Fruit fly (Drosophila melanogaster) whole organism, prepupa: ENCODE results near the gene Wwox.

Source experiments
- Blimp-1 ChIP-seq: fragments of 200-800 bp; sonication (Bioruptor generic); optimal IDR thresholded peaks from 3 replicates; lab custom pipeline; 2017; ENCODE audit warnings: missing biosample characterization, missing genetic modification characterization, mild to moderate bottlenecking, moderate library complexity, missing genetic modification reagents
- CG10631 ChIP-seq: fragments of 200-800 bp; sonication (Bioruptor generic); optimal IDR thresholded peaks from 2 replicates; lab custom pipeline; 2016; ENCODE audit warnings: missing biosample characterization, missing genetic modification characterization
- CG10669 ChIP-seq: fragments of 200-800 bp; sonication (Bioruptor generic); optimal IDR thresholded peaks from 3 replicates; lab custom pipeline; 2018; ENCODE audit warnings: missing biosample characterization, mild to moderate bottlenecking, missing genetic modification characterization, moderate library complexity
- CG11294 ChIP-seq: fragments of 200-800 bp; sonication (Bioruptor generic); IDR thresholded peaks from 2 replicates; pipeline ENCODE4 v1.3.6; 2022; ENCODE audit warnings: missing biosample characterization, missing genetic modification characterization
- CG11762 ChIP-seq: fragments of 200-800 bp; sonication (Bioruptor generic); optimal IDR thresholded peaks from 3 replicates; lab custom pipeline; 2016; ENCODE audit warnings: missing biosample characterization, missing genetic modification characterization; ENCODE audit not compliant: insufficient read depth
- CG11902 ChIP-seq: fragments of 200-800 bp; sonication (Bioruptor generic); optimal IDR thresholded peaks from 3 replicates; lab custom pipeline; 2016; ENCODE audit warnings: missing biosample characterization, missing genetic modification characterization
- CG15336 ChIP-seq: fragments of 200-800 bp; sonication (Bioruptor generic); IDR thresholded peaks from 2 replicates; pipeline ENCODE4 v1.3.6; 2022; ENCODE audit warnings: missing biosample characterization, missing genetic modification characterization
- CG1621 ChIP-seq: fragments of 200-800 bp; sonication (Bioruptor generic); optimal IDR thresholded peaks from 3 replicates; lab custom pipeline; 2018; ENCODE audit warnings: missing biosample characterization, mild to moderate bottlenecking, missing genetic modification characterization
- CG3032 ChIP-seq: fragments of 200-800 bp; optimal IDR thresholded peaks from 2 replicates; lab custom pipeline; 2019; ENCODE audit warnings: missing biosample characterization, mild to moderate bottlenecking, missing genetic modification characterization, moderate library complexity
- CG31627 ChIP-seq: fragments of 200-800 bp; sonication (Bioruptor generic); optimal IDR thresholded peaks from 3 replicates; lab custom pipeline; 2016; ENCODE audit warnings: missing biosample characterization, missing genetic modification characterization
- CG32006 ChIP-seq: fragments of 200-800 bp; sonication (Bioruptor generic); optimal IDR thresholded peaks from 3 replicates; lab custom pipeline; 2017; ENCODE audit warnings: missing biosample characterization, mild to moderate bottlenecking, missing genetic modification characterization
- CG34406 ChIP-seq: fragments of 200-800 bp; sonication (Bioruptor generic); optimal IDR thresholded peaks from 3 replicates; lab custom pipeline; 2016; ENCODE audit warnings: missing biosample characterization, missing genetic modification characterization
- CG3919 ChIP-seq: fragments of 200-800 bp; sonication (Bioruptor generic); optimal IDR thresholded peaks from 3 replicates; lab custom pipeline; 2016; ENCODE audit warnings: missing biosample characterization, missing genetic modification characterization
- CG4318 ChIP-seq: fragments of 200-800 bp; sonication (Bioruptor generic); optimal IDR thresholded peaks from 3 replicates; lab custom pipeline; 2017; ENCODE audit warnings: missing biosample characterization, mild to moderate bottlenecking, missing genetic modification characterization
- CG6163 ChIP-seq: fragments of 200-800 bp; sonication (Bioruptor generic); IDR thresholded peaks from 3 replicates; pipeline ENCODE4 v1.3.6; 2022; ENCODE audit warnings: missing biosample characterization, missing genetic modification characterization
- CG6276 ChIP-seq: fragments of 200-800 bp; sonication (Bioruptor generic); optimal IDR thresholded peaks from 2 replicates; lab custom pipeline; 2017; ENCODE audit warnings: missing biosample characterization, mild to moderate bottlenecking, missing genetic modification characterization
- CG6792 ChIP-seq: fragments of 200-800 bp; sonication (Bioruptor generic); optimal IDR thresholded peaks from 3 replicates; lab custom pipeline; 2016; ENCODE audit warnings: missing biosample characterization, missing genetic modification characterization
- CG7368 ChIP-seq: fragments of 200-800 bp; sonication (Bioruptor generic); optimal IDR thresholded peaks from 3 replicates; lab custom pipeline; 2016; ENCODE audit warnings: missing biosample characterization, missing genetic modification characterization
- CG8119 ChIP-seq: fragments of 200-800 bp; sonication (Bioruptor generic); IDR thresholded peaks from 3 replicates; pipeline ENCODE4 v1.3.6; 2022; ENCODE audit warnings: missing biosample characterization, missing genetic modification characterization
- CG8319 ChIP-seq: fragments of 200-800 bp; sonication (Bioruptor generic); optimal IDR thresholded peaks from 3 replicates; lab custom pipeline; 2016; ENCODE audit warnings: missing biosample characterization, missing genetic modification characterization
- CG8632 ChIP-seq: fragments of 200-800 bp; sonication (Bioruptor generic); optimal IDR thresholded peaks from 3 replicates; lab custom pipeline; 2016; ENCODE audit warnings: missing biosample characterization, missing genetic modification characterization
- CG9139 ChIP-seq: fragments of 200-800 bp; sonication (Bioruptor generic); optimal IDR thresholded peaks from 3 replicates; lab custom pipeline; 2017; ENCODE audit warnings: missing biosample characterization, mild to moderate bottlenecking, missing genetic modification characterization
- Eip78C ChIP-seq: fragments of 200-800 bp; sonication (Bioruptor generic); peaks from one replicate; lab custom pipeline; 2016; ENCODE audit warnings: missing biosample characterization, missing genetic modification characterization
- Eip93F ChIP-seq: fragments of 200-800 bp; sonication (Bioruptor generic); optimal IDR thresholded peaks from 2 replicates; lab custom pipeline; 2016; ENCODE audit warnings: missing biosample characterization, mild to moderate bottlenecking, missing genetic modification characterization
- Ets21C ChIP-seq: fragments of 200-800 bp; sonication (Bioruptor generic); optimal IDR thresholded peaks from 3 replicates; lab custom pipeline; 2016; ENCODE audit warnings: missing biosample characterization, missing genetic modification characterization
- Gug ChIP-seq: fragments of 200-800 bp; sonication (Bioruptor generic); IDR thresholded peaks from 2 replicates; pipeline ENCODE4 v1.3.6; 2022; ENCODE audit warnings: missing biosample characterization, missing genetic modification characterization
- Hr39 ChIP-seq: fragments of 200-800 bp; sonication (Bioruptor generic); optimal IDR thresholded peaks from 2 replicates; lab custom pipeline; 2016; ENCODE audit warnings: missing biosample characterization, missing genetic modification characterization
- Hr4 ChIP-seq: fragments of 200-800 bp; sonication (Bioruptor generic); optimal IDR thresholded peaks from 3 replicates; lab custom pipeline; 2016; ENCODE audit warnings: missing biosample characterization, missing genetic modification characterization
- Lpt ChIP-seq: fragments of 200-800 bp; sonication (Bioruptor generic); optimal IDR thresholded peaks from 3 replicates; lab custom pipeline; 2016; ENCODE audit warnings: missing biosample characterization, missing genetic modification characterization
- Met ChIP-seq: fragments of 200-800 bp; sonication (Bioruptor generic); optimal IDR thresholded peaks from 3 replicates; lab custom pipeline; 2016; ENCODE audit warnings: missing biosample characterization, missing genetic modification characterization
- OdsH ChIP-seq: fragments of 200-800 bp; sonication (Bioruptor generic); optimal IDR thresholded peaks from 3 replicates; lab custom pipeline; 2016; ENCODE audit warnings: missing biosample characterization, missing genetic modification characterization
- Smox ChIP-seq: fragments of 200-800 bp; sonication (Bioruptor generic); optimal IDR thresholded peaks from 3 replicates; lab custom pipeline; 2016; ENCODE audit warnings: missing biosample characterization, missing genetic modification characterization
- Sox102F ChIP-seq: fragments of 200-800 bp; sonication (Bioruptor generic); optimal IDR thresholded peaks from 2 replicates; lab custom pipeline; 2016; ENCODE audit warnings: missing biosample characterization, mild to moderate bottlenecking, missing genetic modification characterization
- Sox14 ChIP-seq: fragments of 200-800 bp; sonication (Bioruptor generic); optimal IDR thresholded peaks from 3 replicates; lab custom pipeline; 2016; ENCODE audit warnings: missing biosample characterization, missing genetic modification characterization
- Sox15 ChIP-seq: fragments of 200-800 bp; sonication (Bioruptor generic); optimal IDR thresholded peaks from 3 replicates; lab custom pipeline; 2016; ENCODE audit warnings: missing biosample characterization, missing genetic modification characterization
- achi ChIP-seq: fragments of 200-800 bp; sonication (Bioruptor generic); optimal IDR thresholded peaks from 3 replicates; lab custom pipeline; 2016; ENCODE audit warnings: missing biosample characterization, missing genetic modification characterization
- acj6 ChIP-seq: fragments of 200-800 bp; sonication (Bioruptor generic); optimal IDR thresholded peaks from 3 replicates; lab custom pipeline; 2016; ENCODE audit warnings: missing biosample characterization, missing genetic modification characterization
- cyc ChIP-seq: fragments of 200-800 bp; sonication (Bioruptor generic); optimal IDR thresholded peaks from 3 replicates; lab custom pipeline; 2016; ENCODE audit warnings: missing biosample characterization, missing genetic modification characterization
- dsx ChIP-seq: fragments of 200-800 bp; optimal IDR thresholded peaks from 3 replicates; lab custom pipeline; 2019; ENCODE audit warnings: missing biosample characterization, mild to moderate bottlenecking, missing genetic modification characterization, moderate library complexity; ENCODE audit not compliant: poor library complexity, severe bottlenecking
- eg ChIP-seq: fragments of 200-800 bp; sonication (Bioruptor generic); IDR thresholded peaks from 3 replicates; pipeline ENCODE4 v1.3.6; 2022; ENCODE audit warnings: missing biosample characterization, missing genetic modification characterization
- esn ChIP-seq: fragments of 200-800 bp; sonication (Bioruptor generic); optimal IDR thresholded peaks from 2 replicates; lab custom pipeline; 2016; ENCODE audit warnings: missing biosample characterization, mild to moderate bottlenecking, missing genetic modification characterization, moderate library complexity
- fd59A ChIP-seq: fragments of 200-800 bp; sonication (Bioruptor generic); optimal IDR thresholded peaks from 2 replicates; lab custom pipeline; 2017; ENCODE audit warnings: missing biosample characterization, mild to moderate bottlenecking, missing genetic modification characterization, missing genetic modification reagents
- fd85E ChIP-seq: fragments of 200-800 bp; sonication (Bioruptor generic); optimal IDR thresholded peaks from 3 replicates; lab custom pipeline; 2016; ENCODE audit warnings: missing biosample characterization, missing genetic modification characterization
- fkh ChIP-seq: fragments of 200-800 bp; sonication (Bioruptor generic); optimal IDR thresholded peaks from 3 replicates; lab custom pipeline; 2017; ENCODE audit warnings: missing biosample characterization, mild to moderate bottlenecking, missing genetic modification characterization, moderate library complexity
- lz ChIP-seq: fragments of 200-800 bp; sonication (Bioruptor generic); optimal IDR thresholded peaks from 3 replicates; lab custom pipeline; 2016; ENCODE audit warnings: missing biosample characterization, missing genetic modification characterization
- net ChIP-seq: fragments of 200-800 bp; sonication (Bioruptor generic); optimal IDR thresholded peaks from 3 replicates; lab custom pipeline; 2016; ENCODE audit warnings: missing biosample characterization, missing genetic modification characterization
- spab ChIP-seq: fragments of 200-800 bp; sonication (Bioruptor generic); optimal IDR thresholded peaks from 2 replicates; lab custom pipeline; 2017; ENCODE audit warnings: missing biosample characterization, mild to moderate bottlenecking, missing genetic modification characterization, missing genetic modification reagents
- ss ChIP-seq, 2 experiments: fragments of 200-800 bp; sonication (Bioruptor generic); optimal IDR thresholded peaks; 2 replicates in 1 of 2; 3 replicates in 1 of 2; lab custom pipeline; 2017 to 2018; ENCODE audit warnings: mild to moderate bottlenecking in 2 of 2, missing biosample characterization in 2 of 2, missing genetic modification characterization in 2 of 2, moderate library complexity in 1 of 2
- svp ChIP-seq: fragments of 200-800 bp; sonication (Bioruptor generic); peaks from one replicate; lab custom pipeline; 2016; ENCODE audit warnings: missing biosample characterization, missing genetic modification characterization
- topi ChIP-seq: fragments of 200-800 bp; sonication (Bioruptor generic); optimal IDR thresholded peaks from 3 replicates; lab custom pipeline; 2016; ENCODE audit warnings: missing biosample characterization, missing genetic modification characterization

The Wwox gene

DNA sequence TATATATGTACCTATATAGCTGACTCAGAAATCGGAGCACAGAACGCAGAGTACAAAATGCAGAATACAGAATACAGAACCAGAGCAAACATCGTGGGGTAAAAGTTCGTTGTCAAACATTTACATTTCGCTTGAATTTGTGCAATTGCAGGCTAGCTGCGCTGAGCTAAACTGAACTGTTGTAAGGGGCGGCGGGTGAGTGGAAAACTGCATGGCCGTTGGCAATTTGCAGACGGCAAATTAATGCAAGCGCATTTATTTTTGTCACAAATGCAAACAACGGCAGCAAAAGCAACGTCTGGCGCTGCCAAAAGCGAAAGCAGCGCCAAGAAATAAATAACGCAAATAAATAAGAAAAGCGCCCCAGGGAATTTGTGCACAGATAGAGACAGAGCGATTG is 52.2 kb downstream of the Wwox start:
- TF ChIP-seq Hr39 (GFP tag; lab: Kevin White, UChicago) (no peak), CG8632 (GFP tag; lab: Kevin White, UChicago) (no peak), CG4318 (GFP tag; lab: Kevin White, UChicago) (no peak), CG11902 (no peak), lz (GFP tag; lab: Kevin White, UChicago) (no peak), topi (GFP tag; lab: Kevin White, UChicago) (no peak), esn (no peak), CG10669 (GFP tag; lab: Kevin White, UChicago) (no peak), CG34406 (GFP tag; lab: Kevin White, UChicago) (no peak)
- TF ChIP-seq, all 60 proteins: peak for 0

DNA sequence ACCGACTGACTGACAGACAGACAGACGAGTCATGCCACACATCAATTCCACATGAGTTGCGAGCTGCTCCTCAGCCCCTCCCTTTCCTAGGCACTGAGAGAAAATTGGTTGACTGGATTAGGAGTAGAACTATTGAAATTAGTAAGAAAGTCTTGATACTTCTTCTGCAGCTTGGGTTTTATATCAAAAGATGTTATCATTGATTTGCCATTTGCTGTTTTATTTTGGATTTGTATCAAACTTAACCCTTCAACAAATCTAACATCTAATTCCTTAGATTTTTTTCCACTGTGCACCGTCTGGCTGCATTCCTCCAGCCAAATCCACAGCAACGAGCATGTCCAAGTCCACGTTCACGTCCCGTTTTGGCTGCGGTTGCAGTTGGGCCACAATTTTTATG is 54.3 kb downstream of the Wwox start:
- TF ChIP-seq CG9139 (GFP tag; lab: Kevin White, UChicago) (no peak), Sox14 (peak; percentile 69), Gug (GFP tag; lab: Robert Waterston, UW) (peak; percentile 77), CG11902 (no peak), CG11762 (GFP tag; lab: Kevin White, UChicago) (peak; percentile 31), CG7368 (GFP tag; lab: Kevin White, UChicago) (peak; percentile 30), Blimp-1 (GFP tag; lab: Kevin White, UChicago) (no peak), OdsH (GFP tag; lab: Kevin White, UChicago) (peak; percentile 65), esn (no peak), CG8632 (GFP tag; lab: Kevin White, UChicago) (no peak), Met (GFP tag; lab: Kevin White, UChicago) (no peak), fkh (GFP tag; lab: Kevin White, UChicago) (no peak), Ets21C (GFP tag; lab: Kevin White, UChicago) (no peak), Sox15 (GFP tag; lab: Kevin White, UChicago) (no peak), CG11294 (GFP tag; lab: Robert Waterston, UW) (peak; percentile 72; the same call in 1 of the 2 replicates), CG6792 (GFP tag; lab: Kevin White, UChicago) (peak; percentile 39), Hr4 (GFP tag; lab: Kevin White, UChicago) (peak; percentile 93), Eip78C (GFP tag; lab: Kevin White, UChicago) (peak; percentile 89), svp (GFP tag; lab: Kevin White, UChicago) (no peak), Lpt (GFP tag; lab: Kevin White, UChicago) (peak; percentile 86), CG6276 (GFP tag; lab: Kevin White, UChicago) (peak; percentile 84), eg (GFP tag; lab: Robert Waterston, UW) (peak; percentile 87), Sox102F (GFP tag; lab: Kevin White, UChicago) (no peak), achi (GFP tag; lab: Kevin White, UChicago) (peak; percentile 60), CG31627 (GFP tag; lab: Kevin White, UChicago) (no peak), fd59A (GFP tag; lab: Kevin White, UChicago) (no peak), CG3919 (GFP tag; lab: Kevin White, UChicago) (peak; percentile 74), CG3032 (tag; lab: Kevin White, UChicago) (peak; percentile 12), dsx (GFP tag; lab: Kevin White, UChicago) (no peak), Hr39 (GFP tag; lab: Kevin White, UChicago) (no peak), CG6163 (peak; percentile 85), cyc (no peak), CG34406 (GFP tag; lab: Kevin White, UChicago) (peak; percentile 8), net (GFP tag; lab: Kevin White, UChicago) (peak; percentile 69), CG8319 (GFP tag; lab: Kevin White, UChicago) (no peak), CG32006 (GFP tag; lab: Kevin White, UChicago) (peak; percentile 93), spab (GFP tag; lab: Kevin White, UChicago) (peak; percentile 25), acj6 (peak; percentile 62), CG10631 (peak; percentile 68), CG8119 (GFP tag; lab: Robert Waterston, UW) (peak; percentile 95), CG1621 (no peak), CG15336 (GFP tag; lab: Robert Waterston, UW) (peak; percentile 94), fd85E (no peak), ss (GFP tag; optimal IDR thresholded peaks at IDR 0.05; lab: Kevin White, UChicago) (peak in 1 of 2 experiments; percentile 1), Eip93F (no peak), Smox (GFP tag; lab: Kevin White, UChicago) (no peak)
